Worm (Caenorhabditis elegans) whole organism, L1 larva: ENCODE data around the gene moc-5.

Experiments used
- C04F5.9 ChIP-seq: sonication (generic microtip); optimal IDR thresholded peaks from 2 replicates; lab custom pipeline; 2016; ENCODE audit warnings: missing genetic modification characterization, missing compliant biosample characterization
- C16A3.4 ChIP-seq: fragments of 150-350 bp; optimal IDR thresholded peaks from 2 replicates; lab custom pipeline; 2014; ENCODE audit warnings: missing biosample characterization, missing genetic modification characterization
- C34B4.2 ChIP-seq: sonication (generic microtip); optimal IDR thresholded peaks from 2 replicates; lab custom pipeline; 2017; ENCODE audit warnings: mild to moderate bottlenecking, missing genetic modification characterization, missing compliant biosample characterization
- F16B12.6 ChIP-seq: fragments of 150-350 bp; optimal IDR thresholded peaks from 2 replicates; lab custom pipeline; 2014; ENCODE audit warnings: missing biosample characterization, missing genetic modification characterization
- Y116A8C.19 ChIP-seq: sonication (generic microtip); optimal IDR thresholded peaks from 2 replicates; lab custom pipeline; 2016; ENCODE audit warnings: missing compliant biosample characterization, missing genetic modification characterization, borderline replicate concordance
- aly-2 ChIP-seq: fragments of 150-350 bp; optimal IDR thresholded peaks from 2 replicates; lab custom pipeline; 2014; ENCODE audit warnings: missing biosample characterization, missing genetic modification characterization
- ceh-8 ChIP-seq: fragments of 200-800 bp; sonication (Bioruptor generic); optimal IDR thresholded peaks from 2 replicates; lab custom pipeline; 2018; ENCODE audit warnings: mild to moderate bottlenecking, missing genetic modification characterization, moderate library complexity, missing compliant biosample characterization
- ceh-82 ChIP-seq, 3 experiments: fragments of 150-350 bp in 1 of 3; sonication (generic microtip) in 2 of 3; optimal IDR thresholded peaks; 2 replicates each; lab custom pipeline; 2014 to 2017; ENCODE audit warnings: missing biosample characterization in 3 of 3, missing genetic modification characterization in 3 of 3
- ceh-88 ChIP-seq: fragments of 200-800 bp; sonication (Bioruptor generic); IDR thresholded peaks from 2 replicates; pipeline ENCODE4 v1.3.6; 2022; ENCODE audit warnings: missing genetic modification characterization, missing compliant biosample characterization
- ceh-90 ChIP-seq: sonication (generic microtip); optimal IDR thresholded peaks from 2 replicates; lab custom pipeline; 2016; ENCODE audit warnings: missing genetic modification characterization, missing compliant biosample characterization
- ces-1 ChIP-seq: fragments of 150-350 bp; optimal IDR thresholded peaks from 2 replicates; lab custom pipeline; 2014; ENCODE audit warnings: missing biosample characterization, missing genetic modification reagents, missing genetic modification characterization
- dsc-1 ChIP-seq: sonication (generic microtip); optimal IDR thresholded peaks from 2 replicates; lab custom pipeline; 2016; ENCODE audit warnings: mild to moderate bottlenecking, missing genetic modification characterization, missing compliant biosample characterization
- egl-13 ChIP-seq: sonication (generic microtip); optimal IDR thresholded peaks from 2 replicates; lab custom pipeline; 2016; ENCODE audit warnings: missing genotype, missing genetic modification reagents, missing genetic modification characterization, missing compliant biosample characterization
- egl-27 ChIP-seq, 2 experiments: fragments of 150-350 bp in 1 of 2; sonication (generic microtip); optimal IDR thresholded peaks; 3 replicates each; lab custom pipeline; 2017 to 2018; ENCODE audit warnings: missing biosample characterization in 2 of 2, missing genetic modification characterization in 2 of 2, missing genetic modification reagents in 2 of 2
- elt-2 ChIP-seq: sonication (generic microtip); optimal IDR thresholded peaks from 2 replicates; lab custom pipeline; 2016; ENCODE audit warnings: missing genetic modification characterization, mild to moderate bottlenecking, inconsistent platforms, missing compliant biosample characterization, missing genetic modification reagents
- fkh-10 ChIP-seq: sonication (generic microtip); optimal IDR thresholded peaks from 2 replicates; lab custom pipeline; 2017; ENCODE audit warnings: missing biosample characterization, missing genetic modification reagents, missing genetic modification characterization
- fkh-8 ChIP-seq: sonication (generic microtip); optimal IDR thresholded peaks from 2 replicates; lab custom pipeline; 2016; ENCODE audit warnings: mild to moderate bottlenecking, missing genetic modification characterization, missing compliant biosample characterization
- fos-1 ChIP-seq: fragments of 150-350 bp; optimal IDR thresholded peaks from 2 replicates; lab custom pipeline; 2014; ENCODE audit warnings: missing biosample characterization, missing genetic modification characterization
- grh-1 ChIP-seq: fragments of 200-800 bp; sonication (Bioruptor generic); IDR thresholded peaks from 2 replicates; pipeline ENCODE4 v1.3.6; 2022; ENCODE audit warnings: missing genetic modification reagents, missing genetic modification characterization, missing compliant biosample characterization
- hlh-17 ChIP-seq: fragments of 200-800 bp; sonication (Bioruptor generic); optimal IDR thresholded peaks from 2 replicates; lab custom pipeline; 2018; ENCODE audit warnings: missing genetic modification characterization, mild to moderate bottlenecking, missing compliant biosample characterization, moderate library complexity, borderline replicate concordance
- hlh-4 ChIP-seq: sonication (generic microtip); optimal IDR thresholded peaks from 2 replicates; lab custom pipeline; 2016; ENCODE audit warnings: mild to moderate bottlenecking, missing genetic modification characterization, missing compliant biosample characterization
- hpl-2 ChIP-seq: fragments of 150-350 bp; optimal IDR thresholded peaks from 2 replicates; lab custom pipeline; 2014; ENCODE audit warnings: missing biosample characterization, missing genetic modification reagents, missing genetic modification characterization
- irx-1 ChIP-seq: sonication (generic microtip); optimal IDR thresholded peaks from 2 replicates; lab custom pipeline; 2016; ENCODE audit warnings: missing genetic modification characterization, missing compliant biosample characterization
- lin-13 ChIP-seq: fragments of 150-350 bp; optimal IDR thresholded peaks from 2 replicates; lab custom pipeline; 2014; ENCODE audit warnings: missing biosample characterization, missing genetic modification reagents, missing genetic modification characterization
- lin-14 ChIP-seq: fragments of 200-800 bp; sonication (Bioruptor generic); optimal IDR thresholded peaks from 2 replicates; lab custom pipeline; 2018; ENCODE audit warnings: mild to moderate bottlenecking, missing genetic modification characterization, moderate library complexity, missing compliant biosample characterization
- lin-15B ChIP-seq: fragments of 150-350 bp; sonication (generic microtip); optimal IDR thresholded peaks from 3 replicates; lab custom pipeline; 2014; ENCODE audit warnings: missing biosample characterization, missing genetic modification characterization
- lin-39 ChIP-seq: fragments of 150-350 bp; optimal IDR thresholded peaks from 2 replicates; lab custom pipeline; 2014; ENCODE audit warnings: missing biosample characterization, missing genetic modification reagents, missing genetic modification characterization
- mab-9 ChIP-seq: fragments of 200-800 bp; sonication (Bioruptor generic); IDR thresholded peaks from 2 replicates; pipeline ENCODE4 v1.3.6; 2022; ENCODE audit warnings: missing genetic modification reagents, missing genetic modification characterization, missing compliant biosample characterization
- mdl-1 ChIP-seq, 2 experiments: fragments of 150-350 bp; optimal IDR thresholded peaks; 2 replicates each; lab custom pipeline; 2014 to 2017; ENCODE audit warnings: missing biosample characterization in 2 of 2, missing genetic modification characterization in 2 of 2, inconsistent platforms in 1 of 2
- mef-2 ChIP-seq: fragments of 150-350 bp; optimal IDR thresholded peaks from 2 replicates; lab custom pipeline; 2014; ENCODE audit warnings: missing biosample characterization, missing genetic modification characterization
- mep-1 ChIP-seq: fragments of 150-350 bp; optimal IDR thresholded peaks from 2 replicates; lab custom pipeline; 2014; ENCODE audit warnings: missing biosample characterization, missing genetic modification characterization
- nhr-19 ChIP-seq: fragments of 200-800 bp; sonication (Bioruptor generic); conservative IDR thresholded peaks from 2 replicates; pipeline ENCODE4 v1.3.6; 2022; ENCODE audit warnings: missing genetic modification characterization, missing compliant biosample characterization
- nhr-20 ChIP-seq: sonication (generic microtip); optimal IDR thresholded peaks from 2 replicates; lab custom pipeline; 2016; ENCODE audit warnings: mild to moderate bottlenecking, missing genetic modification characterization, missing compliant biosample characterization
- nhr-47 ChIP-seq: sonication (generic microtip); optimal IDR thresholded peaks from 2 replicates; lab custom pipeline; 2016; ENCODE audit warnings: mild to moderate bottlenecking, missing genetic modification characterization, moderate library complexity, missing compliant biosample characterization
- nhr-76 ChIP-seq: sonication (generic microtip); optimal IDR thresholded peaks from 2 replicates; lab custom pipeline; 2017; ENCODE audit warnings: missing biosample characterization, missing genetic modification characterization
- nhr-77 ChIP-seq: fragments of 150-350 bp; optimal IDR thresholded peaks from 2 replicates; lab custom pipeline; 2014; ENCODE audit warnings: missing biosample characterization, missing genetic modification characterization
- nhr-84 ChIP-seq: sonication (generic microtip); optimal IDR thresholded peaks from 2 replicates; lab custom pipeline; 2017; ENCODE audit warnings: missing biosample characterization, missing genetic modification characterization
- nhr-85 ChIP-seq: sonication (generic microtip); peaks from one replicate; lab custom pipeline; 2016; ENCODE audit warnings: missing genetic modification characterization, inconsistent platforms, missing compliant biosample characterization
- nhr-90 ChIP-seq: sonication (generic microtip); optimal IDR thresholded peaks from 2 replicates; lab custom pipeline; 2016; ENCODE audit warnings: mild to moderate bottlenecking, missing genetic modification characterization, missing compliant biosample characterization; ENCODE audit not compliant: poor library complexity
- pqm-1 ChIP-seq: sonication (generic microtip); optimal IDR thresholded peaks from 3 replicates; lab custom pipeline; 2017; ENCODE audit warnings: missing biosample characterization, missing genetic modification characterization
- rnt-1 ChIP-seq: sonication (generic microtip); optimal IDR thresholded peaks from 2 replicates; lab custom pipeline; 2016; ENCODE audit warnings: mild to moderate bottlenecking, missing genetic modification characterization, moderate library complexity, missing compliant biosample characterization
- skn-1 ChIP-seq: fragments of 150-350 bp; optimal IDR thresholded peaks from 2 replicates; lab custom pipeline; 2014; ENCODE audit warnings: missing biosample characterization, missing genetic modification characterization
- snu-23 ChIP-seq: sonication (generic microtip); optimal IDR thresholded peaks from 2 replicates; lab custom pipeline; 2016; ENCODE audit warnings: missing genetic modification characterization, missing compliant biosample characterization
- sptf-1 ChIP-seq: fragments of 150-350 bp; optimal IDR thresholded peaks from 2 replicates; lab custom pipeline; 2014; ENCODE audit warnings: missing biosample characterization, missing genetic modification characterization
- sup-37 ChIP-seq: fragments of 200-800 bp; sonication (Bioruptor generic); optimal IDR thresholded peaks from 2 replicates; lab custom pipeline; 2018; ENCODE audit warnings: mild to moderate bottlenecking, missing genetic modification characterization, missing compliant biosample characterization
- swsn-7 ChIP-seq: sonication (generic microtip); optimal IDR thresholded peaks from 2 replicates; lab custom pipeline; 2016; ENCODE audit warnings: missing genetic modification characterization, missing compliant biosample characterization
- tbx-2 ChIP-seq: sonication (generic microtip); optimal IDR thresholded peaks from 2 replicates; lab custom pipeline; 2016; ENCODE audit warnings: missing genetic modification characterization, missing compliant biosample characterization
- unc-130 ChIP-seq: fragments of 150-350 bp; optimal IDR thresholded peaks from 2 replicates; lab custom pipeline; 2017; ENCODE audit warnings: missing biosample characterization, missing genetic modification characterization, inconsistent platforms
- unc-30 ChIP-seq: sonication (generic microtip); optimal IDR thresholded peaks from 2 replicates; lab custom pipeline; 2017; ENCODE audit warnings: missing biosample characterization, missing genetic modification characterization
- unc-86 ChIP-seq: sonication (generic microtip); optimal IDR thresholded peaks from 2 replicates; lab custom pipeline; 2016; ENCODE audit warnings: missing genetic modification characterization, missing compliant biosample characterization
- unc-98 ChIP-seq: fragments of 200-800 bp; sonication (Bioruptor generic); IDR thresholded peaks from 2 replicates; pipeline ENCODE4 v1.3.6; 2022; ENCODE audit warnings: missing genetic modification characterization, missing compliant biosample characterization
- xbp-1 ChIP-seq: sonication (generic microtip); optimal IDR thresholded peaks from 2 replicates; lab custom pipeline; 2016; ENCODE audit warnings: missing genetic modification characterization, missing compliant biosample characterization
- ztf-11 ChIP-seq, 2 experiments: sonication (generic microtip); optimal IDR thresholded peaks; 2 replicates each; lab custom pipeline; 2016 to 2017; ENCODE audit warnings: missing genetic modification characterization in 2 of 2, missing biosample characterization in 1 of 2, missing compliant biosample characterization in 1 of 2
- ztf-4 ChIP-seq: fragments of 150-350 bp; optimal IDR thresholded peaks from 2 replicates; lab custom pipeline; 2014; ENCODE audit warnings: missing biosample characterization, missing genetic modification characterization

The moc-5 gene

DNA sequence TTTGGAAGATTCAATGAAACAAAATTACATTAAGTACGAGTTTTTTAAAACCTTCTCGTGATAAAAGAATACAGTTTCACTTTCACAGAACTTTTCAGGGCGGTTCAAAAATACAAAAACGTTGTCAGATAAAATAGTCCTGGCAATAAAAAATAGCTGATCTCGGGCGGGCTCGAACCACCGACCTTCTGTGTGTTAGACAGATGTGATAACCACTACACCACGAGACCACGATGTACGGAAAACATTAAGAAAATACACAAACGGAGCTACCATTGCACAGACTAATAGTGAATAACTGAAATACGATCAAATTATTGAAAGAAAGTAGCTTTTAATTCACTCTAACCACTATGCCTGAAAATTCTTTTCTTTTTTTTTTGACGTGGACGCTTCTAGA lies 4.8 kb downstream of the moc-5 start:
- no peak for TF ChIP-seq skn-1 (tag; lab: Kevin White, UChicago)
- no peak for TF ChIP-seq hlh-17
- no peak for TF ChIP-seq nhr-85
- no peak for TF ChIP-seq nhr-84 (tag; lab: Kevin White, UChicago)
- TF ChIP-seq Y116A8C.19 (tag; lab: Kevin White, UChicago): no peak
- peak; percentile 22 for TF ChIP-seq mep-1 (tag; lab: Kevin White, UChicago)
- no peak for TF ChIP-seq ceh-90 (tag; lab: Kevin White, UChicago)
- no peak for TF ChIP-seq lin-13
- TF ChIP-seq irx-1 (tag; lab: Kevin White, UChicago): no peak
- no peak for TF ChIP-seq grh-1 (GFP tag; lab: Robert Waterston, UW)
- TF ChIP-seq ces-1 (GFP tag; lab: Kevin White, UChicago): no peak
- TF ChIP-seq C04F5.9: no peak
- no peak for TF ChIP-seq lin-15B (tag; lab: Kevin White, UChicago)
- no peak for TF ChIP-seq ceh-88 (GFP tag; lab: Robert Waterston, UW)
- no peak for TF ChIP-seq tbx-2 (tag; lab: Kevin White, UChicago)
- no peak for TF ChIP-seq pqm-1 (tag; lab: Kevin White, UChicago)
- no peak for TF ChIP-seq nhr-77
- no peak for TF ChIP-seq C34B4.2 (tag; lab: Kevin White, UChicago)
- no peak for TF ChIP-seq fos-1 (tag; lab: Kevin White, UChicago)
- no peak for TF ChIP-seq mab-9 (GFP tag; lab: Robert Waterston, UW)
- no peak for TF ChIP-seq mef-2 (tag; lab: Kevin White, UChicago)
- no peak for TF ChIP-seq hlh-4
- TF ChIP-seq unc-86 (tag; lab: Kevin White, UChicago): no peak
- peak; percentile 7 for TF ChIP-seq dsc-1 (tag; lab: Kevin White, UChicago)
- no peak for TF ChIP-seq hpl-2 (GFP tag; lab: Kevin White, UChicago)
- TF ChIP-seq swsn-7 (tag; lab: Kevin White, UChicago): peak; percentile 26
- TF ChIP-seq xbp-1 (tag; lab: Kevin White, UChicago): no peak
- TF ChIP-seq ztf-11 (tag; optimal IDR thresholded peaks at IDR 0.05; lab: Kevin White, UChicago): no peak
- TF ChIP-seq elt-2 (tag; lab: Kevin White, UChicago): peak; percentile 27
- no peak for TF ChIP-seq unc-98 (GFP tag; lab: Robert Waterston, UW)
- TF ChIP-seq sptf-1: no peak
- no peak for TF ChIP-seq unc-130
- TF ChIP-seq nhr-90 (tag; lab: Kevin White, UChicago): peak; percentile 52
- TF ChIP-seq mdl-1 (tag; optimal IDR thresholded peaks at IDR 0.05; lab: Kevin White, UChicago): no peak
- no peak for TF ChIP-seq sup-37 (GFP tag; lab: Kevin White, UChicago)
- no peak for TF ChIP-seq lin-39 (tag; lab: Kevin White, UChicago)
- peak; percentile 56 for TF ChIP-seq rnt-1 (tag; lab: Kevin White, UChicago)
- TF ChIP-seq nhr-76 (tag; lab: Kevin White, UChicago): no peak
- peak; percentile 54 for TF ChIP-seq nhr-19
- no peak for TF ChIP-seq ztf-4 (tag; lab: Kevin White, UChicago)
- TF ChIP-seq fkh-8 (tag; lab: Kevin White, UChicago): no peak
- no peak for TF ChIP-seq unc-30
- TF ChIP-seq F16B12.6 (tag; lab: Kevin White, UChicago): no peak
- no peak for TF ChIP-seq fkh-10 (GFP tag; lab: Kevin White, UChicago)
- no peak for TF ChIP-seq egl-13 (tag; lab: Kevin White, UChicago)
- no peak for TF ChIP-seq egl-27 (tag; optimal IDR thresholded peaks at IDR 0.05; lab: Kevin White, UChicago)
- peak; percentile 17 for TF ChIP-seq snu-23 (GFP tag; lab: Kevin White, UChicago)
- TF ChIP-seq lin-14 (GFP tag; lab: Kevin White, UChicago): peak; percentile 7
- no peak for TF ChIP-seq C16A3.4 (tag; lab: Kevin White, UChicago)
- TF ChIP-seq ceh-8 (GFP tag; lab: Kevin White, UChicago): no peak
- peak; percentile 27 for TF ChIP-seq nhr-47 (tag; lab: Kevin White, UChicago)
- TF ChIP-seq ceh-82 (tag; optimal IDR thresholded peaks at IDR 0.05; lab: Kevin White, UChicago): no peak
- TF ChIP-seq aly-2 (tag; lab: Kevin White, UChicago): no peak
- TF ChIP-seq nhr-20 (tag; lab: Kevin White, UChicago): peak; percentile 34
